Worm (Caenorhabditis elegans) whole organism, mixed stage, embryonic: ENCODE results near the gene M176.9.

Source experiments
- ceh-43 ChIP-seq: fragments of 200-800 bp; sonication (Bioruptor generic); optimal IDR thresholded peaks from 2 replicates; lab custom pipeline; 2018; ENCODE audit warnings: mild to moderate bottlenecking, missing genetic modification characterization, moderate library complexity, missing compliant biosample characterization
- elt-1 ChIP-seq: sonication (generic microtip); optimal IDR thresholded peaks from 2 replicates; lab custom pipeline; 2017; ENCODE audit warnings: missing genetic modification characterization, mild to moderate bottlenecking, missing compliant biosample characterization, antibody characterized with exemption, moderate library complexity, borderline replicate concordance; ENCODE audit not compliant: insufficient read depth
- mab-5 ChIP-seq: fragments of 150-350 bp; optimal IDR thresholded peaks from 2 replicates; lab custom pipeline; 2014; ENCODE audit warnings: missing biosample characterization, missing genetic modification characterization
- mls-2 ChIP-seq: sonication (generic microtip); optimal IDR thresholded peaks from 2 replicates; lab custom pipeline; 2016; ENCODE audit warnings: mild to moderate bottlenecking, missing genetic modification characterization, moderate library complexity, missing compliant biosample characterization
- nhr-237 ChIP-seq: fragments of 150-350 bp; optimal IDR thresholded peaks from 2 replicates; lab custom pipeline; 2014; ENCODE audit warnings: missing biosample characterization, missing genetic modification characterization
- nhr-28 ChIP-seq: fragments of 150-350 bp; optimal IDR thresholded peaks from 2 replicates; lab custom pipeline; 2014; ENCODE audit warnings: missing biosample characterization, missing genetic modification characterization
- pha-4 ChIP-seq: fragments of 150-350 bp; optimal IDR thresholded peaks from 2 replicates; lab custom pipeline; 2018; ENCODE audit warnings: missing biosample characterization, missing genetic modification reagents, missing genetic modification characterization
- snpc-4 ChIP-seq: fragments of 150-350 bp; optimal IDR thresholded peaks from 2 replicates; lab custom pipeline; 2014; ENCODE audit warnings: missing biosample characterization, missing genetic modification characterization
- sptf-1 ChIP-seq: sonication (generic microtip); optimal IDR thresholded peaks from 2 replicates; lab custom pipeline; 2017; ENCODE audit warnings: mild to moderate bottlenecking, missing genetic modification characterization, moderate library complexity, missing compliant biosample characterization
- ztf-11 ChIP-seq: fragments of 150-350 bp; optimal IDR thresholded peaks from 2 replicates; lab custom pipeline; 2014; ENCODE audit warnings: missing biosample characterization, missing genetic modification characterization

DNA sequence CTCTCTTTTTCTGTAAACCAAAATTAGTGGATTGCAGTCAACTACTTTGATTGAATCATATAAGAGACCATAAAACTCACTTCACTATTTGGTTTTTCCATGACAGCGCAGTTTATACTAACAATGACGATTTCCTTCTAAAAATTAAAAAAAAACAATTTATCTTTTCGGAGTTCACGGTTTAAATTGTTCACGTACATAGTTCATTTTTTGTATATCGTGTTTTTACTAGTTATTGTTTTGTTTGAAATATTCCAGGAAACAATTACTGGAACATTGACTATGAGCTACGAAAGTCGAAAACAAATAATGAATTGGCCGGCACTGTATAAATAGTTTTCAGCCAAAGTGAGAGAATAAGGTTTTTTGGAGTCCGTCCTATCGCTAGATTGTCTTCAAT lies 18.7 kb downstream of the M176.9 start, which contains the start of gene lido-17:
- TF ChIP-seq nhr-237 (tag; lab: Kevin White, UChicago) (no peak), ztf-11 (tag; lab: Kevin White, UChicago) (no peak), mls-2 (tag; lab: Kevin White, UChicago) (no peak), elt-1 (tag; lab: Kevin White, UChicago) (no peak), ceh-43 (GFP tag; lab: Kevin White, UChicago) (no peak), mab-5 (tag; lab: Kevin White, UChicago) (no peak), nhr-28 (tag; lab: Kevin White, UChicago) (no peak), pha-4 (no peak), snpc-4 (tag; lab: Kevin White, UChicago) (no peak), sptf-1 (tag; lab: Kevin White, UChicago) (no peak)
